Worm (Caenorhabditis elegans): ENCODE data around the gene srh-174.

- TF ChIP-seq ZK546.5 (tag; optimal IDR thresholded peaks at IDR 0.05) (no peak), skn-1 (tag; optimal IDR thresholded peaks at IDR 0.05) (no peak), R02D3.7 (tag; optimal IDR thresholded peaks at IDR 0.05) (no peak), zag-1 (tag; optimal IDR thresholded peaks at IDR 0.05) (no peak), alr-1 (tag; optimal IDR thresholded peaks at IDR 0.05) (no peak)
These were observed 37.0 kb downstream of the srh-174 start for ce11 chrV:17215602-17216001.
